Worm (Caenorhabditis elegans) whole organism, midembryonic: ENCODE measurements around the gene C51E3.6.

ENCODE experiments used
- T22C8.4 ChIP-seq: fragments of 200-800 bp; sonication (Bioruptor generic); IDR thresholded peaks from 2 replicates; pipeline ENCODE4 v1.3.6; 2022; ENCODE audit warnings: missing genetic modification characterization, missing compliant biosample characterization
- cog-1 ChIP-seq: sonication (generic microtip); optimal IDR thresholded peaks from 2 replicates; lab custom pipeline; 2016; ENCODE audit warnings: missing genetic modification characterization, missing compliant biosample characterization
- flt-1 ChIP-seq: fragments of 200-800 bp; sonication (Bioruptor generic); IDR thresholded peaks from 2 replicates; pipeline ENCODE4 v1.3.6; 2022; ENCODE audit warnings: missing genetic modification characterization, missing compliant biosample characterization
- klf-2 ChIP-seq: fragments of 200-800 bp; sonication (Bioruptor generic); conservative IDR thresholded peaks from 2 replicates; pipeline ENCODE4 v1.3.6; 2022; ENCODE audit warnings: missing genetic modification reagents, missing genetic modification characterization, missing compliant biosample characterization
- med-1 ChIP-seq: sonication (generic microtip); optimal IDR thresholded peaks from 2 replicates; lab custom pipeline; 2017; ENCODE audit warnings: missing genetic modification characterization, mild to moderate bottlenecking, missing compliant biosample characterization, antibody characterized with exemption, missing genetic modification reagents; ENCODE audit not compliant: insufficient read depth
- ref-1 ChIP-seq: fragments of 200-800 bp; sonication (Bioruptor generic); conservative IDR thresholded peaks from 2 replicates; pipeline ENCODE4 v1.3.6; 2022; ENCODE audit warnings: missing genetic modification reagents, missing genetic modification characterization, missing compliant biosample characterization
- tab-1 ChIP-seq: fragments of 200-800 bp; sonication (Bioruptor generic); IDR thresholded peaks from 2 replicates; pipeline ENCODE4 v1.3.6; 2022; ENCODE audit warnings: missing genetic modification characterization, missing compliant biosample characterization
- ztf-23 ChIP-seq: fragments of 200-800 bp; sonication (Bioruptor generic); IDR thresholded peaks from 2 replicates; pipeline ENCODE4 v1.3.6; 2022; ENCODE audit warnings: missing genetic modification reagents, missing genetic modification characterization, missing compliant biosample characterization
- ztf-29 ChIP-seq: fragments of 200-800 bp; sonication (Bioruptor generic); IDR thresholded peaks from 2 replicates; pipeline ENCODE4 v1.3.6; 2022; ENCODE audit warnings: missing genetic modification reagents, missing genetic modification characterization, missing compliant biosample characterization

The C51E3.6 gene

DNA sequence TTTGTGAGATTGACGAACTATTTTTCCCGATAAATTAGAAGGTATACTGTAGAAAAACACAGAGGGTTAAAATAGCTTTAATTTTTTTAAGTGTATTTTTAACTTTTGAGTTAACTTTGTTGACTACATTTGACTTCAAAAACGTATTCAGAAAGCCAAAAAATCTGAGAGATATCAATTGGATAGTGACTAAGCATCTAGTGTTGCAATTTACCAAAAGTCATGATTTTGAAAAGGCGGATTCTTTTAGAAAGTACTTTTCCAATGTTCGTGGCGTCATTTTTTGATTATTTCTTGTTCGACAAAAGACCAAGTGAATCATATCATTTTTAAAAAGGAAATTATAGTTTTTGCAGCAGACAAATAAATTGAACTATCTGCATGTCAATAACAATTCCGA lies 2.6 kb upstream of the C51E3.6 start:
- TF ChIP-seq tab-1 (GFP tag; lab: Robert Waterston, UW) (no peak), med-1 (GFP tag; lab: Kevin White, UChicago) (no peak), klf-2 (no peak), flt-1 (GFP tag; lab: Robert Waterston, UW) (no peak), cog-1 (tag; lab: Kevin White, UChicago) (no peak), ref-1 (GFP tag; lab: Robert Waterston, UW) (no peak), ztf-23 (GFP tag; lab: Robert Waterston, UW) (no peak), T22C8.4 (GFP tag; lab: Robert Waterston, UW) (no peak), ztf-29 (GFP tag; lab: Robert Waterston, UW) (no peak)

ce11 chrV:10160954-10161353 lies 5.3 kb downstream of the C51E3.6 start, which contains the start of gene C51E3.10:
C51E3.10 (minus strand) TSS chrV:10161134.
- TF ChIP-seq ztf-29 (GFP tag; lab: Robert Waterston, UW) (no peak), flt-1 (GFP tag; lab: Robert Waterston, UW) (no peak), ref-1 (GFP tag; lab: Robert Waterston, UW) (no peak), tab-1 (GFP tag; lab: Robert Waterston, UW) (no peak), ztf-23 (GFP tag; lab: Robert Waterston, UW) (no peak), T22C8.4 (GFP tag; lab: Robert Waterston, UW) (no peak)

- TF ChIP-seq ztf-23 (GFP tag; lab: Robert Waterston, UW) (no peak), tab-1 (GFP tag; lab: Robert Waterston, UW) (no peak), med-1 (GFP tag; lab: Kevin White, UChicago) (no peak), ref-1 (GFP tag; lab: Robert Waterston, UW) (no peak), T22C8.4 (GFP tag; lab: Robert Waterston, UW) (no peak), klf-2 (no peak), ztf-29 (GFP tag; lab: Robert Waterston, UW) (no peak), cog-1 (tag; lab: Kevin White, UChicago) (no peak), flt-1 (GFP tag; lab: Robert Waterston, UW) (no peak)
These were observed 6.3 kb downstream of the C51E3.6 start for ce11 chrV:10159972-10160371.

DNA sequence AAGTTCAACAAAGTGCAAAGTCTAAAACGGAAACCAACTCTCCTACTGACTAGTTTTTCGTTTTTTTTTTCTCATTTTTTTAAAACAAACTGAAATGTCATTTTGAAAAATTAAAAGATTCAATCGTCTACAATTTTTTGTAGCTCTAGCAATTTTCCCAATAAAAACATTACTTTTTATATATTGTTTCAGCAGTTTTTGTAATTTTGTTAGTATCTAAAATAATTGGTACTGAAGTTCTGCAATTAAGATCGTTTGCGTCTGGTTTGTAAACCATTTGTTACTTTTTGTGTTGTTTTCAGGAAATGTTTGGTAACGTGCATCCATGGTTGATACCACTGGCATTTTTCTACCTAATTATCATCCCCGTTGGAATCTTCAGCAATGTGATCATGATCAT lies 7.7 kb downstream of the C51E3.6 start, which contains the start of gene srsx-30:
srsx-30 (plus strand) TSS at position 301 of the 400 bp plus-strand sequence.
- TF ChIP-seq med-1 (GFP tag; lab: Kevin White, UChicago): no peak
- no peak for TF ChIP-seq ztf-23 (GFP tag; lab: Robert Waterston, UW)
- no peak for TF ChIP-seq ref-1 (GFP tag; lab: Robert Waterston, UW)
- no peak for TF ChIP-seq klf-2
- TF ChIP-seq cog-1 (tag; lab: Kevin White, UChicago): no peak
- TF ChIP-seq flt-1 (GFP tag; lab: Robert Waterston, UW): no peak
- TF ChIP-seq T22C8.4 (GFP tag; lab: Robert Waterston, UW): no peak
- TF ChIP-seq ztf-29 (GFP tag; lab: Robert Waterston, UW): no peak
- TF ChIP-seq tab-1 (GFP tag; lab: Robert Waterston, UW): no peak

DNA sequence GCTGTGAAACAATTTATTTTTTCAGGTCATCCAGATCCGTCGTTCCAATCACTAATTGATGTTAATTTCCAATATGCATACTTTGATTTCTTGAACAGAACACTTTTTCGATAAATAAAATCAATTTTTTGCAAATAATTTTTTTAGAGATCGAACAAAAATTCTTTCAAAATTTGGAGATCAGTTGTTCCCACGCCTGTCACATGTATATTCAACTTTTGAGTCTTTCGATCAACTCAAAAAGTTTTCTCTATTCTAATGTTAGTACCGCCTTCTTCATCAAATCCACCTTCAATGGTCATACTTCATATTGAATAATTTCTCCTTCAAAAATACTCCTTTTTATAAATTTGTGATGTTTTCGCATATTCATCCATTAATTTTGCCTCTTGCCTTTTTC lies 11.6 kb downstream of the C51E3.6 start, which contains the start of gene srsx-29:
srsx-29 (plus strand) TSS at position 301 of the 400 bp plus-strand sequence.
- TF ChIP-seq klf-2 (no peak), T22C8.4 (GFP tag; lab: Robert Waterston, UW) (no peak), flt-1 (GFP tag; lab: Robert Waterston, UW) (no peak), ref-1 (GFP tag; lab: Robert Waterston, UW) (no peak), tab-1 (GFP tag; lab: Robert Waterston, UW) (no peak), med-1 (GFP tag; lab: Kevin White, UChicago) (no peak), ztf-23 (GFP tag; lab: Robert Waterston, UW) (no peak), cog-1 (tag; lab: Kevin White, UChicago) (no peak), ztf-29 (GFP tag; lab: Robert Waterston, UW) (no peak)

- TF ChIP-seq cog-1 (tag; lab: Kevin White, UChicago) (no peak), flt-1 (GFP tag; lab: Robert Waterston, UW) (no peak), ztf-23 (GFP tag; lab: Robert Waterston, UW) (no peak), T22C8.4 (GFP tag; lab: Robert Waterston, UW) (no peak), ztf-29 (GFP tag; lab: Robert Waterston, UW) (no peak), ref-1 (GFP tag; lab: Robert Waterston, UW) (no peak), tab-1 (GFP tag; lab: Robert Waterston, UW) (no peak), klf-2 (no peak), med-1 (GFP tag; lab: Kevin White, UChicago) (no peak)
These were observed 13.2 kb downstream of the C51E3.6 start for ce11 chrV:10153076-10153475.

DNA sequence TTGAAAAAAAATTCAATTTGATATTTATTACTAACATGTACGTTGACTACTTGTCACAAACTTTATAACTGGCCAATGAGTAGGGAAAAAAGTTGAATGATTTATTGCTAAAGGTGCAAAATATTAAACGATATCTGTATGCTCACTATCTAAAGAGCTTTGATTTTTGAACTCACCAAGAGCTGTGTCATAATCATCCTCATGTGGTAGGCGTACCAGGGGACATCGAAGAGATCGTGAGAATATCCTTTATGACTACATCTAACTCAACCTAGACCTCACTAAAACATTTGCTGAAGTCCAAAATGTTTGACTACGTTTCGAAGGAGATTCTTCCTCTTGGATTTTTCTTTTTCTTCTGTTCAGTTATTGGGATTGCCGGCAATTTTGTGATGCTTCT lies 14.0 kb downstream of the C51E3.6 start, which contains the start of gene srsx-28:
srsx-28 (plus strand) TSS at position 301 of the 400 bp plus-strand sequence.
- TF ChIP-seq flt-1 (GFP tag; lab: Robert Waterston, UW) (no peak), cog-1 (tag; lab: Kevin White, UChicago) (no peak), klf-2 (no peak), T22C8.4 (GFP tag; lab: Robert Waterston, UW) (no peak), tab-1 (GFP tag; lab: Robert Waterston, UW) (no peak), ztf-23 (GFP tag; lab: Robert Waterston, UW) (no peak), med-1 (GFP tag; lab: Kevin White, UChicago) (no peak), ref-1 (GFP tag; lab: Robert Waterston, UW) (no peak), ztf-29 (GFP tag; lab: Robert Waterston, UW) (no peak)

- TF ChIP-seq flt-1 (GFP tag; lab: Robert Waterston, UW): no peak
- no peak for TF ChIP-seq ztf-29 (GFP tag; lab: Robert Waterston, UW)
- no peak for TF ChIP-seq T22C8.4 (GFP tag; lab: Robert Waterston, UW)
- no peak for TF ChIP-seq ref-1 (GFP tag; lab: Robert Waterston, UW)
- TF ChIP-seq tab-1 (GFP tag; lab: Robert Waterston, UW): no peak
- no peak for TF ChIP-seq ztf-23 (GFP tag; lab: Robert Waterston, UW)
- no peak for TF ChIP-seq klf-2
- no peak for TF ChIP-seq cog-1 (tag; lab: Kevin White, UChicago)
- no peak for TF ChIP-seq med-1 (GFP tag; lab: Kevin White, UChicago)
These were observed 16.5 kb downstream of the C51E3.6 start, which contains the start of gene srsx-27 for ce11 chrV:10149728-10150127. srsx-27 (plus strand) TSS chrV:10150028.

- TF ChIP-seq ztf-23 (GFP tag; lab: Robert Waterston, UW) (no peak), klf-2 (no peak), cog-1 (tag; lab: Kevin White, UChicago) (no peak), med-1 (GFP tag; lab: Kevin White, UChicago) (no peak), ref-1 (GFP tag; lab: Robert Waterston, UW) (no peak), ztf-29 (GFP tag; lab: Robert Waterston, UW) (no peak), T22C8.4 (GFP tag; lab: Robert Waterston, UW) (no peak), tab-1 (GFP tag; lab: Robert Waterston, UW) (no peak), flt-1 (GFP tag; lab: Robert Waterston, UW) (no peak)
These were observed 17.9 kb downstream of the C51E3.6 start, which contains the start of gene srsx-26 for ce11 chrV:10148352-10148751. srsx-26 (plus strand) TSS chrV:10148652.
